Worm (Caenorhabditis elegans): ENCODE data around the gene ctg-2.

DNA sequence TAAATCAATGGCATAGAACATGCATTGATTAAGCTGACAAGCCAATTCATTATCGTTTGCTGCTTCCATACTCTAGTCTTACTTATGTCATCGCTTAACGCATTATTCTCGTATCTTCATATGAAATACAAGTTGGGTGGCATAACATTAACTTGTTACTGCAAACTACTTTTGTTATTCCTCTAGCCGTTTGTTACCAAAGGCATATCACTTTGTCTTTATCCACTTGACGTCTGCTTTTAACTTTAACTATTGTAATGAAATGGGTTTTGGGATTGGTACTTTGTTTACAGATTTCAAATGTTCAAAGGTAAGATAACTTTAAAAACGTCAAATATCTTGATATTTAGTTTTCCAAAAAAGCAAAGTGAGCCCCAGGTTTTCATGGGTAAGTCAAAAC lies 21.2 kb downstream of the ctg-2 start, which contains the start of gene W01C9.2:
- TF ChIP-seq nhr-237 (tag; optimal IDR thresholded peaks at IDR 0.05) (no peak), nhr-28 (tag; optimal IDR thresholded peaks at IDR 0.05) (no peak), nhr-12 (tag; optimal IDR thresholded peaks at IDR 0.05) (no peak), unc-39 (tag; optimal IDR thresholded peaks at IDR 0.05) (no peak), snpc-4 (tag; optimal IDR thresholded peaks at IDR 0.05) (no peak), ztf-11 (tag; optimal IDR thresholded peaks at IDR 0.05) (no peak), ceh-43 (GFP tag; optimal IDR thresholded peaks at IDR 0.05) (no peak), unc-62 (GFP tag; optimal IDR thresholded peaks at IDR 0.05) (no peak), lsy-2 (tag; optimal IDR thresholded peaks at IDR 0.05) (no peak), zip-8 (tag; optimal IDR thresholded peaks at IDR 0.05) (no peak), pha-4 (tag; optimal IDR thresholded peaks at IDR 0.05) (no peak), elt-3 (tag; optimal IDR thresholded peaks at IDR 0.05) (no peak)
